Fruit fly (Drosophila melanogaster) whole organism, embryonic: ENCODE results near the gene bbg.

Experiments
- Ada2b ChIP-seq: fragments of 200-800 bp; sonication (Bioruptor generic); IDR thresholded peaks from 2 replicates; pipeline ENCODE4 v1.3.6; 2022; ENCODE audit warnings: missing biosample characterization, missing genetic modification characterization
- BtbVII ChIP-seq: fragments of 200-800 bp; sonication (Bioruptor generic); optimal IDR thresholded peaks from 3 replicates; lab custom pipeline; 2017; ENCODE audit warnings: missing biosample characterization, mild to moderate bottlenecking, missing genetic modification characterization
- CG11085 ChIP-seq: fragments of 200-800 bp; sonication (Bioruptor generic); IDR thresholded peaks from 2 replicates; pipeline ENCODE4 v1.3.6; 2022; ENCODE audit warnings: missing biosample characterization, missing genetic modification characterization
- CG11504 ChIP-seq: fragments of 200-800 bp; sonication (Bioruptor generic); optimal IDR thresholded peaks from 3 replicates; lab custom pipeline; 2019; ENCODE audit warnings: missing biosample characterization, mild to moderate bottlenecking, missing genetic modification characterization, moderate library complexity
- CG11560 ChIP-seq: fragments of 200-800 bp; sonication (Bioruptor generic); IDR thresholded peaks from 3 replicates; pipeline ENCODE4 v1.3.6; 2022; ENCODE audit warnings: missing biosample characterization, missing genetic modification characterization
- CG14441 ChIP-seq: fragments of 200-800 bp; sonication (Bioruptor generic); IDR thresholded peaks from 2 replicates; pipeline ENCODE4 v1.3.6; 2022; ENCODE audit warnings: missing biosample characterization, missing genetic modification characterization
- CG16863 ChIP-seq: fragments of 200-800 bp; sonication (Bioruptor generic); optimal IDR thresholded peaks from 3 replicates; lab custom pipeline; 2016; ENCODE audit warnings: missing biosample characterization, missing genetic modification characterization
- CG17912 ChIP-seq: fragments of 200-800 bp; sonication (Bioruptor generic); optimal IDR thresholded peaks from 2 replicates; lab custom pipeline; 2018; ENCODE audit warnings: missing biosample characterization, mild to moderate bottlenecking, missing genetic modification characterization
- CG18262 ChIP-seq: fragments of 200-800 bp; optimal IDR thresholded peaks from 3 replicates; lab custom pipeline; 2019; ENCODE audit warnings: missing biosample characterization, mild to moderate bottlenecking, missing genetic modification characterization, moderate library complexity
- CG2712 ChIP-seq: fragments of 200-800 bp; optimal IDR thresholded peaks from 3 replicates; lab custom pipeline; 2019; ENCODE audit warnings: missing biosample characterization, mild to moderate bottlenecking, missing genetic modification characterization, moderate library complexity
- CG33213 ChIP-seq: fragments of 200-800 bp; sonication (Bioruptor generic); optimal IDR thresholded peaks from 3 replicates; lab custom pipeline; 2016; ENCODE audit warnings: missing biosample characterization, missing genetic modification characterization
- CG3995 ChIP-seq: fragments of 200-800 bp; sonication (Bioruptor generic); optimal IDR thresholded peaks from 3 replicates; lab custom pipeline; 2016; ENCODE audit warnings: missing biosample characterization, missing genetic modification characterization
- CG4328 ChIP-seq: fragments of 200-800 bp; sonication (Bioruptor generic); optimal IDR thresholded peaks from 3 replicates; lab custom pipeline; 2017; ENCODE audit warnings: missing biosample characterization, missing genetic modification reagents, missing genetic modification characterization
- CG4730 ChIP-seq: fragments of 200-800 bp; sonication (Bioruptor generic); IDR thresholded peaks from 2 replicates; pipeline ENCODE4 v1.3.6; 2022; ENCODE audit warnings: missing biosample characterization, missing genetic modification characterization
- CG5180 ChIP-seq: fragments of 200-800 bp; sonication (Bioruptor generic); optimal IDR thresholded peaks from 3 replicates; lab custom pipeline; 2017; ENCODE audit warnings: missing biosample characterization, missing genetic modification characterization, mild to moderate bottlenecking, moderate library complexity, missing genetic modification reagents
- CG7372 ChIP-seq: fragments of 200-800 bp; sonication (Bioruptor generic); IDR thresholded peaks from 2 replicates; pipeline ENCODE4 v1.3.6; 2022; ENCODE audit warnings: missing biosample characterization, missing genetic modification characterization
- CG7839 ChIP-seq: fragments of 200-800 bp; sonication (Bioruptor generic); optimal IDR thresholded peaks from 3 replicates; lab custom pipeline; 2018; ENCODE audit warnings: missing biosample characterization, mild to moderate bottlenecking, missing genetic modification characterization, moderate library complexity
- CG8765 ChIP-seq: fragments of 200-800 bp; sonication (Bioruptor generic); IDR thresholded peaks from 2 replicates; pipeline ENCODE4 v1.3.6; 2022; ENCODE audit warnings: missing biosample characterization, missing genetic modification characterization
- Camta ChIP-seq: fragments of 200-800 bp; sonication (Bioruptor generic); optimal IDR thresholded peaks from 2 replicates; lab custom pipeline; 2016; ENCODE audit warnings: missing biosample characterization, missing genetic modification characterization
- CrebB ChIP-seq: fragments of 200-800 bp; sonication (Bioruptor generic); optimal IDR thresholded peaks from 3 replicates; lab custom pipeline; 2018; ENCODE audit warnings: missing biosample characterization, mild to moderate bottlenecking, missing genetic modification characterization
- D19B ChIP-seq: fragments of 200-800 bp; sonication (Bioruptor generic); optimal IDR thresholded peaks from 2 replicates; lab custom pipeline; 2017; ENCODE audit warnings: missing biosample characterization, mild to moderate bottlenecking, missing genetic modification characterization
- Dad ChIP-seq: fragments of 200-800 bp; sonication (Bioruptor generic); optimal IDR thresholded peaks from 3 replicates; lab custom pipeline; 2016; ENCODE audit warnings: missing biosample characterization, missing genetic modification characterization
- Dfd ChIP-seq, 2 experiments: fragments of >200 bp; optimal IDR thresholded peaks; 2 replicates each; lab custom pipeline; 2017; ENCODE audit warnings: missing biosample characterization in 2 of 2, missing genetic modification characterization in 2 of 2
- H2.0 ChIP-seq: fragments of 200-800 bp; sonication (Bioruptor generic); IDR thresholded peaks from 2 replicates; pipeline ENCODE4 v1.3.6; 2022; ENCODE audit warnings: missing biosample characterization, missing genetic modification characterization
- Hey ChIP-seq: fragments of 200-800 bp; sonication (Bioruptor generic); optimal IDR thresholded peaks from 3 replicates; lab custom pipeline; 2018; ENCODE audit warnings: missing biosample characterization, mild to moderate bottlenecking, missing genetic modification characterization
- Meics ChIP-seq: fragments of 200-800 bp; sonication (Bioruptor generic); optimal IDR thresholded peaks from 2 replicates; lab custom pipeline; 2017; ENCODE audit warnings: missing biosample characterization, mild to moderate bottlenecking, missing genetic modification characterization
- Optix ChIP-seq: fragments of 200-800 bp; sonication (Bioruptor generic); IDR thresholded peaks from 3 replicates; pipeline ENCODE4 v1.3.6; 2022; ENCODE audit warnings: missing biosample characterization, missing genetic modification characterization
- Poxn ChIP-seq: fragments of 200-800 bp; sonication (Bioruptor generic); IDR thresholded peaks from 2 replicates; pipeline ENCODE4 v1.3.6; 2022; ENCODE audit warnings: missing biosample characterization, missing genetic modification characterization
- Scr ChIP-seq: fragments of 200-800 bp; sonication (Bioruptor generic); IDR thresholded peaks from 2 replicates; pipeline ENCODE4 v1.3.6; 2022; ENCODE audit warnings: missing biosample characterization, missing genetic modification characterization; ENCODE audit not compliant: partially characterized antibody
- Sox102F ChIP-seq: fragments of 200-800 bp; sonication (Bioruptor generic); optimal IDR thresholded peaks from 2 replicates; lab custom pipeline; 2018; ENCODE audit warnings: missing biosample characterization, mild to moderate bottlenecking, missing genetic modification characterization, moderate library complexity
- Xbp1 ChIP-seq: fragments of 200-800 bp; sonication (Bioruptor generic); optimal IDR thresholded peaks from 3 replicates; lab custom pipeline; 2016; ENCODE audit warnings: missing biosample characterization, mild to moderate bottlenecking, missing genetic modification characterization
- ab ChIP-seq: fragments of 200-800 bp; sonication (Bioruptor generic); optimal IDR thresholded peaks from 2 replicates; lab custom pipeline; 2016; ENCODE audit warnings: missing biosample characterization, missing genetic modification characterization
- ap ChIP-seq: fragments of 200-800 bp; sonication (Bioruptor generic); IDR thresholded peaks from 2 replicates; pipeline ENCODE4 v1.3.6; 2022; ENCODE audit warnings: missing biosample characterization, missing genetic modification characterization
- btn ChIP-seq: fragments of 200-800 bp; sonication (Bioruptor generic); optimal IDR thresholded peaks from 2 replicates; lab custom pipeline; 2016; ENCODE audit warnings: missing biosample characterization, missing genetic modification characterization
- cad ChIP-seq: fragments of >200 bp; optimal IDR thresholded peaks from 2 replicates; lab custom pipeline; 2017; ENCODE audit warnings: missing biosample characterization, missing genetic modification characterization
- chn ChIP-seq: fragments of 200-800 bp; sonication (Bioruptor generic); optimal IDR thresholded peaks from 2 replicates; lab custom pipeline; 2016; ENCODE audit warnings: missing biosample characterization, missing genetic modification characterization
- dan ChIP-seq: fragments of 200-800 bp; sonication (Bioruptor generic); IDR thresholded peaks from 2 replicates; pipeline ENCODE4 v1.3.6; 2022; ENCODE audit warnings: missing biosample characterization, missing genetic modification characterization
- ewg ChIP-seq: fragments of 200-800 bp; sonication (Bioruptor generic); optimal IDR thresholded peaks from 3 replicates; lab custom pipeline; 2017; ENCODE audit warnings: mild to moderate bottlenecking, missing biosample characterization, missing genetic modification reagents, missing genetic modification characterization
- fru ChIP-seq: fragments of >200 bp; optimal IDR thresholded peaks from 2 replicates; lab custom pipeline; 2017
- gfzf ChIP-seq: fragments of 200-800 bp; sonication (Bioruptor generic); optimal IDR thresholded peaks from 2 replicates; lab custom pipeline; 2016; ENCODE audit warnings: missing biosample characterization, mild to moderate bottlenecking, missing genetic modification characterization, moderate library complexity
- grau ChIP-seq: fragments of 200-800 bp; optimal IDR thresholded peaks from 3 replicates; lab custom pipeline; 2019; ENCODE audit warnings: missing biosample characterization, mild to moderate bottlenecking, missing genetic modification characterization, moderate library complexity
- gsb-n ChIP-seq: fragments of 200-800 bp; sonication (Bioruptor generic); optimal IDR thresholded peaks from 3 replicates; lab custom pipeline; 2018; ENCODE audit warnings: missing biosample characterization, mild to moderate bottlenecking, missing genetic modification characterization
- ken ChIP-seq: fragments of 200-800 bp; sonication (Bioruptor generic); IDR thresholded peaks from 3 replicates; pipeline ENCODE4 v1.3.6; 2022; ENCODE audit warnings: missing biosample characterization, missing genetic modification characterization
- kni ChIP-seq: fragments of 200-800 bp; sonication (Bioruptor generic); optimal IDR thresholded peaks from 3 replicates; lab custom pipeline; 2017; ENCODE audit warnings: mild to moderate bottlenecking, missing biosample characterization, missing genetic modification reagents, missing genetic modification characterization
- lmd ChIP-seq: fragments of 200-800 bp; sonication (Bioruptor generic); IDR thresholded peaks from 2 replicates; pipeline ENCODE4 v1.3.6; 2022; ENCODE audit warnings: missing biosample characterization, missing genetic modification characterization
- mirr ChIP-seq: fragments of 200-800 bp; sonication (Bioruptor generic); optimal IDR thresholded peaks from 3 replicates; lab custom pipeline; 2018; ENCODE audit warnings: missing biosample characterization, mild to moderate bottlenecking, missing genetic modification characterization
- odd ChIP-seq: fragments of 200-800 bp; sonication (Bioruptor generic); optimal IDR thresholded peaks from 2 replicates; lab custom pipeline; 2017; ENCODE audit warnings: missing biosample characterization, mild to moderate bottlenecking, missing genetic modification characterization
- repo ChIP-seq: fragments of 200-800 bp; sonication (Bioruptor generic); optimal IDR thresholded peaks from 2 replicates; lab custom pipeline; 2016; ENCODE audit warnings: missing biosample characterization, missing genetic modification characterization
- sd ChIP-seq: fragments of 200-800 bp; sonication (Bioruptor generic); optimal IDR thresholded peaks from 3 replicates; lab custom pipeline; 2018; ENCODE audit warnings: missing biosample characterization, mild to moderate bottlenecking, missing genetic modification characterization, moderate library complexity
- sens-2 ChIP-seq: fragments of 200-800 bp; sonication (Bioruptor generic); IDR thresholded peaks from 2 replicates; pipeline ENCODE4 v1.3.6; 2022; ENCODE audit warnings: missing biosample characterization, missing genetic modification characterization
- usp ChIP-seq: fragments of >200 bp; optimal IDR thresholded peaks from 2 replicates; lab custom pipeline; 2017; ENCODE audit warnings: missing biosample characterization, missing genetic modification characterization
- vnd ChIP-seq: fragments of 200-800 bp; sonication (Bioruptor generic); IDR thresholded peaks from 3 replicates; pipeline ENCODE4 v1.3.6; 2022; ENCODE audit warnings: missing biosample characterization, missing genetic modification characterization; ENCODE audit not compliant: partially characterized antibody

Gene bbg

DNA sequence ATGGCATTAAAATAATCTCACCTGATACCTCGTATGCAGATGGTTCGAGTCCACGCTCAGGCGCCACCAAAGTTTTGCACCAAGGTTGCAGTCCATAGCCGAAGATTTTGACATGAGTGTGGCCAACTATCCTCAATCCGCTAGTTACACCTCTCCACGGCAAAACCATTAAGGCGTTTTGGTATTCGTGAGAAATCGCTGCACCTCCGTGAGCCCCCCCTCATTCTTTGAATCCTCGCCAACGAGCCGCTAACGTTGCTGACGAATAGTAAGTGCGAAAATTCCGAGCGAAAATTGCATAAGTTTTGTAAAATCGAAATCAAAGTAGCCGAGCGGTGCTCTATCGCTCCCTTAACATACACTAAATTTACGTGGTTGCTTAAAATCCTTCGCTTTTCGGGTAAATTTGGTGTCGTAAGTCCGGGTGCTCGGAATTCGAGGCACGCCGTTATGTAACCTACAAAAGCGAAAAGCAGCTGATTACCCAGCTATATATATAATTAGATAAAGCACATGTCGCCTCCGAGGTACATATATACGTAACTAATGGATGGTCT lies 1.4 kb upstream of the bbg start, which contains the start of gene Mpcp2 (continued):
- TF ChIP-seq Dad (GFP tag; lab: Kevin White, UChicago): peak; percentile 50
- TF ChIP-seq H2.0 (GFP tag; lab: Robert Waterston, UW): no peak
- no peak for TF ChIP-seq repo
- peak; percentile 9 for TF ChIP-seq Xbp1
- TF ChIP-seq CG4328: no peak
- peak; percentile 71 for TF ChIP-seq CG33213 (GFP tag; lab: Kevin White, UChicago)
- peak; percentile 73 for TF ChIP-seq CG2712 (tag; lab: Kevin White, UChicago)
- TF ChIP-seq vnd: no peak
- no peak for TF ChIP-seq fru
- TF ChIP-seq Poxn (GFP tag; lab: Robert Waterston, UW): no peak
- TF ChIP-seq Meics (GFP tag; lab: Kevin White, UChicago): peak; percentile 23
- no peak for TF ChIP-seq chn (GFP tag; lab: Kevin White, UChicago)
- TF ChIP-seq BtbVII (GFP tag; lab: Kevin White, UChicago): peak; percentile 63
- TF ChIP-seq Dfd (GFP tag; optimal IDR thresholded peaks at IDR 0.05; lab: Kevin White, UChicago): no peak
- TF ChIP-seq CG3995: no peak
- no peak; the same call in 1 of the 2 replicates for TF ChIP-seq Ada2b (GFP tag; lab: Robert Waterston, UW)
- TF ChIP-seq CG4730 (GFP tag; lab: Robert Waterston, UW): no peak
- TF ChIP-seq cad: no peak
- peak; percentile 13 for TF ChIP-seq CG7839 (tag; lab: Kevin White, UChicago)
- TF ChIP-seq CG16863: no peak
- TF ChIP-seq CG18262 (tag; lab: Kevin White, UChicago): no peak
- no peak for TF ChIP-seq ewg (GFP tag; lab: Kevin White, UChicago)
- TF ChIP-seq CG7372 (GFP tag; lab: Robert Waterston, UW): no peak
- TF ChIP-seq CrebB (tag; lab: Kevin White, UChicago): peak; percentile 71
- TF ChIP-seq sens-2 (GFP tag; lab: Robert Waterston, UW): no peak
- peak; percentile 14 for TF ChIP-seq mirr
- TF ChIP-seq sd (tag; lab: Kevin White, UChicago): peak; percentile 88
- peak; percentile 97 for TF ChIP-seq D19B (GFP tag; lab: Kevin White, UChicago)
- TF ChIP-seq Scr: 0 out of 2 replicates have a peak, but pooled peaks have one; percentile 25
- TF ChIP-seq gfzf: peak; percentile 98
- TF ChIP-seq Sox102F: no peak
- TF ChIP-seq Optix (GFP tag; lab: Robert Waterston, UW): no peak
- TF ChIP-seq CG11560 (tag; lab: Robert Waterston, UW): no peak; the same call in 2 of the 3 replicates
- TF ChIP-seq grau: peak; percentile 47
- TF ChIP-seq btn (GFP tag; lab: Kevin White, UChicago): no peak
- no peak for TF ChIP-seq dan (GFP tag; lab: Robert Waterston, UW)
- TF ChIP-seq usp: no peak
- TF ChIP-seq gsb-n: no peak
- no peak for TF ChIP-seq lmd
- peak; percentile 36 for TF ChIP-seq kni (GFP tag; lab: Kevin White, UChicago)
- no peak for TF ChIP-seq ken (GFP tag; lab: Robert Waterston, UW)
- TF ChIP-seq Camta (GFP tag; lab: Kevin White, UChicago): peak; percentile 1
- no peak for TF ChIP-seq CG11085 (GFP tag; lab: Robert Waterston, UW)
- peak; percentile 40 for TF ChIP-seq odd (GFP tag; lab: Kevin White, UChicago)
- TF ChIP-seq Hey (tag; lab: Kevin White, UChicago): no peak
- peak; percentile 57 for TF ChIP-seq CG11504 (tag; lab: Kevin White, UChicago)
- TF ChIP-seq ab (GFP tag; lab: Kevin White, UChicago): no peak
- TF ChIP-seq CG14441: no peak
- no peak for TF ChIP-seq CG5180 (GFP tag; lab: Kevin White, UChicago)
- TF ChIP-seq ap: no peak
- TF ChIP-seq CG8765: no peak
- TF ChIP-seq CG17912 (GFP tag; lab: Kevin White, UChicago): peak; percentile 69
